Worm (Caenorhabditis elegans): ENCODE results near the gene C17E7.4.

DNA sequence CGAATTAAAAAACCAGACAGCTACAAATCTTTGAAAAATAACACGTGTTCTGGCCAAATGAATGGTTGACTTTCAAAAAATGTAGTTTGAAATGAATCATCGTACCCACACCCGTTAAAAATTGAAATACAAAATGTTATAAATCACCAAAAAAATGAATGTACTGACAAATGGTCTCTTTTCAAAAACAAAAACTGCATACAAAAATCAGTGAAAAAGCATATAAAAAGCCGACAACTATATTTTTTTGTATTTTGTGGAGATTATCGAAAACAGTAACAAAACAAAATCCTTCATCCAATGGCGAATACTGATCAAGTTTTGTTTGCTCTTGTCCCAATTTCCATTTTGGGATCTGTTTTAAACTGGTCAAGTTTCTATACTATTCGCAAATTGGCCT lies 26.6 kb downstream of the C17E7.4 start, which contains the start of gene srx-66:
- TF ChIP-seq ref-1 (GFP tag; conservative IDR thresholded peaks at IDR 0.05) = no peak
- no peak for TF ChIP-seq ztf-23 (GFP tag; IDR thresholded peaks at IDR 0.05)
- no peak for TF ChIP-seq tab-1 (GFP tag; IDR thresholded peaks at IDR 0.05)
- no peak for TF ChIP-seq cog-1 (tag; optimal IDR thresholded peaks at IDR 0.05)
- TF ChIP-seq klf-2 (GFP tag; conservative IDR thresholded peaks at IDR 0.05) = no peak
- TF ChIP-seq med-1 (GFP tag; optimal IDR thresholded peaks at IDR 0.05; ENCODE audit: insufficient read depth) = no peak
- TF ChIP-seq ztf-29 (GFP tag; IDR thresholded peaks at IDR 0.05) = no peak

Data from whole organism, midembryonic.